Fruit fly (Drosophila melanogaster) whole organism, embryonic: Measurements from ENCODE around the gene Oatp33Eb.

Source experiments
- Atf3 ChIP-seq: fragments of 200-800 bp; sonication (Bioruptor generic); optimal IDR thresholded peaks from 3 replicates; lab custom pipeline; 2016; ENCODE audit warnings: missing biosample characterization, missing genetic modification characterization
- Awh ChIP-seq: fragments of 200-800 bp; sonication (Bioruptor generic); IDR thresholded peaks from 2 replicates; pipeline ENCODE4, ENCODE4 v1.3.6; 2022; ENCODE audit warnings: missing biosample characterization, missing genetic modification characterization
- B-H2 ChIP-seq: fragments of 200-800 bp; sonication (Bioruptor generic); optimal IDR thresholded peaks from 2 replicates; lab custom pipeline; 2018; ENCODE audit warnings: missing biosample characterization, mild to moderate bottlenecking, missing genetic modification characterization
- CG10462 ChIP-seq: fragments of 200-800 bp; sonication (Bioruptor generic); optimal IDR thresholded peaks from 2 replicates; lab custom pipeline; 2016; ENCODE audit warnings: missing biosample characterization, missing genetic modification characterization
- CG11398 ChIP-seq: fragments of 200-800 bp; sonication (Bioruptor generic); optimal IDR thresholded peaks from 2 replicates; lab custom pipeline; 2016; ENCODE audit warnings: missing biosample characterization, missing genetic modification characterization
- CG11696 ChIP-seq: fragments of 200-800 bp; sonication (Bioruptor generic); IDR thresholded peaks from 2 replicates; pipeline ENCODE4 v1.3.6; 2022; ENCODE audit warnings: missing biosample characterization, missing genetic modification characterization
- CG12391 ChIP-seq: fragments of 200-800 bp; sonication (Bioruptor generic); optimal IDR thresholded peaks from 3 replicates; lab custom pipeline; 2018; ENCODE audit warnings: missing biosample characterization, mild to moderate bottlenecking, missing genetic modification characterization, moderate library complexity
- CG13287 ChIP-seq: fragments of 200-800 bp; sonication (Bioruptor generic); IDR thresholded peaks from 2 replicates; pipeline ENCODE4 v1.3.6; 2022; ENCODE audit warnings: missing biosample characterization, missing genetic modification characterization; ENCODE audit not compliant: partially characterized antibody
- CG14667 ChIP-seq: fragments of 200-800 bp; sonication (Bioruptor generic); IDR thresholded peaks from 2 replicates; pipeline ENCODE4 v1.3.6; 2022; ENCODE audit warnings: missing biosample characterization, missing genetic modification characterization
- CG15011 ChIP-seq: fragments of 200-800 bp; sonication (Bioruptor generic); optimal IDR thresholded peaks from 3 replicates; lab custom pipeline; 2018; ENCODE audit warnings: missing biosample characterization, mild to moderate bottlenecking, missing genetic modification characterization
- CG15601 ChIP-seq: fragments of 200-800 bp; sonication (Bioruptor generic); optimal IDR thresholded peaks from 3 replicates; lab custom pipeline; 2019; ENCODE audit warnings: missing biosample characterization, mild to moderate bottlenecking, missing genetic modification characterization, moderate library complexity
- CG17186 ChIP-seq: fragments of 200-800 bp; sonication (Bioruptor generic); optimal IDR thresholded peaks from 3 replicates; lab custom pipeline; 2017; ENCODE audit warnings: missing biosample characterization, missing genetic modification reagents, missing genetic modification characterization
- CG17328 ChIP-seq: fragments of 200-800 bp; sonication (Bioruptor generic); IDR thresholded peaks from 2 replicates; pipeline ENCODE4 v1.3.6; 2022; ENCODE audit warnings: missing biosample characterization, missing genetic modification characterization
- CG18619 ChIP-seq: fragments of 200-800 bp; sonication (Bioruptor generic); optimal IDR thresholded peaks from 3 replicates; lab custom pipeline; 2017; ENCODE audit warnings: missing biosample characterization, mild to moderate bottlenecking, missing genetic modification characterization
- CG2202 ChIP-seq: fragments of 200-800 bp; sonication (Bioruptor generic); optimal IDR thresholded peaks from 2 replicates; lab custom pipeline; 2018; ENCODE audit warnings: missing biosample characterization, mild to moderate bottlenecking, missing genetic modification characterization
- CG2678 ChIP-seq: fragments of 200-800 bp; sonication (Bioruptor generic); optimal IDR thresholded peaks from 3 replicates; lab custom pipeline; 2019; ENCODE audit warnings: missing biosample characterization, mild to moderate bottlenecking, missing genetic modification characterization, moderate library complexity
- CG34376 ChIP-seq: fragments of 200-800 bp; sonication (Bioruptor generic); optimal IDR thresholded peaks from 2 replicates; lab custom pipeline; 2018; ENCODE audit warnings: missing biosample characterization, mild to moderate bottlenecking, missing genetic modification characterization
- CG6272 ChIP-seq: fragments of 200-800 bp; sonication (Bioruptor generic); IDR thresholded peaks from 2 replicates; pipeline ENCODE4 v1.3.6; 2022; ENCODE audit warnings: missing biosample characterization, missing genetic modification characterization
- CG6854 ChIP-seq: fragments of 200-800 bp; sonication (Bioruptor generic); optimal IDR thresholded peaks from 3 replicates; lab custom pipeline; 2017; ENCODE audit warnings: missing biosample characterization, mild to moderate bottlenecking, missing genetic modification characterization
- CG8089 ChIP-seq: fragments of 200-800 bp; sonication (Bioruptor generic); optimal IDR thresholded peaks from 3 replicates; lab custom pipeline; 2016; ENCODE audit warnings: missing biosample characterization, missing genetic modification characterization
- CG9876 ChIP-seq: fragments of 200-800 bp; sonication (Bioruptor generic); optimal IDR thresholded peaks from 2 replicates; lab custom pipeline; 2016; ENCODE audit warnings: missing biosample characterization, missing genetic modification characterization
- Dad ChIP-seq: fragments of 200-800 bp; sonication (Bioruptor generic); optimal IDR thresholded peaks from 3 replicates; lab custom pipeline; 2016; ENCODE audit warnings: missing biosample characterization, missing genetic modification characterization
- Dp ChIP-seq: fragments of 200-800 bp; sonication (Bioruptor generic); optimal IDR thresholded peaks from 2 replicates; lab custom pipeline; 2018; ENCODE audit warnings: missing biosample characterization, mild to moderate bottlenecking, missing genetic modification characterization, moderate library complexity
- Gsc ChIP-seq: fragments of 200-800 bp; sonication (Bioruptor generic); IDR thresholded peaks from 2 replicates; pipeline ENCODE4 v1.3.6; 2022; ENCODE audit warnings: missing biosample characterization, missing genetic modification characterization
- NC2α ChIP-seq: fragments of 200-800 bp; sonication (Bioruptor generic); optimal IDR thresholded peaks from 2 replicates; lab custom pipeline; 2016; ENCODE audit warnings: missing biosample characterization, missing genetic modification characterization
- Opbp ChIP-seq: fragments of 200-800 bp; sonication (Bioruptor generic); IDR thresholded peaks from 3 replicates; pipeline ENCODE4 v1.3.6; 2022; ENCODE audit warnings: missing biosample characterization, missing genetic modification characterization; ENCODE audit not compliant: partially characterized antibody
- PHDP ChIP-seq: fragments of 200-800 bp; sonication (Bioruptor generic); optimal IDR thresholded peaks from 3 replicates; lab custom pipeline; 2018; ENCODE audit warnings: missing biosample characterization, mild to moderate bottlenecking, missing genetic modification characterization, moderate library complexity
- Sox102F ChIP-seq: fragments of 200-800 bp; sonication (Bioruptor generic); optimal IDR thresholded peaks from 2 replicates; lab custom pipeline; 2018; ENCODE audit warnings: missing biosample characterization, mild to moderate bottlenecking, missing genetic modification characterization, moderate library complexity
- Sry-β ChIP-seq: fragments of 200-800 bp; sonication (Bioruptor generic); optimal IDR thresholded peaks from 2 replicates; lab custom pipeline; 2018; ENCODE audit warnings: missing biosample characterization, mild to moderate bottlenecking, missing genetic modification characterization, moderate library complexity
- abd-A ChIP-seq: fragments of 200-800 bp; sonication (Bioruptor generic); optimal IDR thresholded peaks from 3 replicates; lab custom pipeline; 2019; ENCODE audit warnings: missing biosample characterization, mild to moderate bottlenecking, missing genetic modification characterization, moderate library complexity
- az2 ChIP-seq: fragments of 200-800 bp; sonication (Bioruptor generic); optimal IDR thresholded peaks from 3 replicates; lab custom pipeline; 2016; ENCODE audit warnings: missing biosample characterization, missing genetic modification characterization
- br ChIP-seq: fragments of >200 bp; optimal IDR thresholded peaks from 2 replicates; lab custom pipeline; 2017
- da ChIP-seq: fragments of 200-800 bp; sonication (Bioruptor generic); optimal IDR thresholded peaks from 2 replicates; lab custom pipeline; 2016; ENCODE audit warnings: missing biosample characterization, missing genetic modification characterization
- danr ChIP-seq: fragments of 200-800 bp; sonication (Bioruptor generic); IDR thresholded peaks from 2 replicates; pipeline ENCODE4 v1.3.6; 2022; ENCODE audit warnings: missing biosample characterization, missing genetic modification characterization
- dm ChIP-seq: fragments of 200-800 bp; sonication (Bioruptor generic); optimal IDR thresholded peaks from 3 replicates; lab custom pipeline; 2016; ENCODE audit warnings: missing biosample characterization, missing genetic modification characterization
- emc ChIP-seq: fragments of 200-800 bp; sonication (Bioruptor generic); optimal IDR thresholded peaks from 2 replicates; lab custom pipeline; 2016; ENCODE audit warnings: missing biosample characterization, missing genetic modification characterization
- fd102C ChIP-seq: fragments of 200-800 bp; sonication (Bioruptor generic); optimal IDR thresholded peaks from 2 replicates; lab custom pipeline; 2018; ENCODE audit warnings: missing biosample characterization, mild to moderate bottlenecking, missing genetic modification characterization, moderate library complexity
- fd3F ChIP-seq: fragments of 200-800 bp; sonication (Bioruptor generic); optimal IDR thresholded peaks from 2 replicates; lab custom pipeline; 2018; ENCODE audit warnings: missing biosample characterization, mild to moderate bottlenecking, missing genetic modification characterization, moderate library complexity
- fru ChIP-seq: fragments of >200 bp; optimal IDR thresholded peaks from 2 replicates; lab custom pipeline; 2017
- fu2 ChIP-seq: fragments of 200-800 bp; sonication (Bioruptor generic); optimal IDR thresholded peaks from 2 replicates; lab custom pipeline; 2016; ENCODE audit warnings: missing biosample characterization, missing genetic modification characterization
- h ChIP-seq: fragments of >200 bp; optimal IDR thresholded peaks from 2 replicates; lab custom pipeline; 2017
- ind ChIP-seq: fragments of 200-800 bp; sonication (Bioruptor generic); optimal IDR thresholded peaks from 3 replicates; lab custom pipeline; 2016; ENCODE audit warnings: missing biosample characterization, missing genetic modification characterization
- kah ChIP-seq: fragments of 200-800 bp; sonication (Bioruptor generic); optimal IDR thresholded peaks from 2 replicates; lab custom pipeline; 2018; ENCODE audit warnings: missing biosample characterization, mild to moderate bottlenecking, missing genetic modification characterization
- knrl ChIP-seq: fragments of 200-800 bp; sonication (Bioruptor generic); IDR thresholded peaks from 3 replicates; pipeline ENCODE4 v1.3.6; 2022; ENCODE audit warnings: missing biosample characterization, missing genetic modification characterization; ENCODE audit not compliant: partially characterized antibody
- psq ChIP-seq: fragments of 200-800 bp; sonication (Bioruptor generic); optimal IDR thresholded peaks from 2 replicates; lab custom pipeline; 2017; ENCODE audit warnings: missing biosample characterization, missing genetic modification characterization
- sens-2 ChIP-seq: fragments of 200-800 bp; sonication (Bioruptor generic); IDR thresholded peaks from 2 replicates; pipeline ENCODE4 v1.3.6; 2022; ENCODE audit warnings: missing biosample characterization, missing genetic modification characterization
- sima ChIP-seq: fragments of 200-800 bp; sonication (Bioruptor generic); optimal IDR thresholded peaks from 2 replicates; lab custom pipeline; 2016; ENCODE audit warnings: missing biosample characterization, missing genetic modification characterization
- sna ChIP-seq: fragments of 200-800 bp; sonication (Bioruptor generic); IDR thresholded peaks from 2 replicates; pipeline ENCODE4 v1.3.6; 2022; ENCODE audit warnings: missing biosample characterization, missing genetic modification characterization; ENCODE audit not compliant: partially characterized antibody
- trem ChIP-seq: fragments of 200-800 bp; optimal IDR thresholded peaks from 3 replicates; lab custom pipeline; 2019; ENCODE audit warnings: missing biosample characterization, mild to moderate bottlenecking, missing genetic modification characterization, moderate library complexity
- vvl ChIP-seq: fragments of 200-800 bp; sonication (Bioruptor generic); IDR thresholded peaks from 2 replicates; pipeline ENCODE4 v1.3.6; 2022; ENCODE audit warnings: missing biosample characterization, missing genetic modification characterization
- zen ChIP-seq: fragments of 200-800 bp; sonication (Bioruptor generic); optimal IDR thresholded peaks from 3 replicates; lab custom pipeline; 2018; ENCODE audit warnings: missing biosample characterization, mild to moderate bottlenecking, missing genetic modification characterization, moderate library complexity

Gene Oatp33Eb

DNA sequence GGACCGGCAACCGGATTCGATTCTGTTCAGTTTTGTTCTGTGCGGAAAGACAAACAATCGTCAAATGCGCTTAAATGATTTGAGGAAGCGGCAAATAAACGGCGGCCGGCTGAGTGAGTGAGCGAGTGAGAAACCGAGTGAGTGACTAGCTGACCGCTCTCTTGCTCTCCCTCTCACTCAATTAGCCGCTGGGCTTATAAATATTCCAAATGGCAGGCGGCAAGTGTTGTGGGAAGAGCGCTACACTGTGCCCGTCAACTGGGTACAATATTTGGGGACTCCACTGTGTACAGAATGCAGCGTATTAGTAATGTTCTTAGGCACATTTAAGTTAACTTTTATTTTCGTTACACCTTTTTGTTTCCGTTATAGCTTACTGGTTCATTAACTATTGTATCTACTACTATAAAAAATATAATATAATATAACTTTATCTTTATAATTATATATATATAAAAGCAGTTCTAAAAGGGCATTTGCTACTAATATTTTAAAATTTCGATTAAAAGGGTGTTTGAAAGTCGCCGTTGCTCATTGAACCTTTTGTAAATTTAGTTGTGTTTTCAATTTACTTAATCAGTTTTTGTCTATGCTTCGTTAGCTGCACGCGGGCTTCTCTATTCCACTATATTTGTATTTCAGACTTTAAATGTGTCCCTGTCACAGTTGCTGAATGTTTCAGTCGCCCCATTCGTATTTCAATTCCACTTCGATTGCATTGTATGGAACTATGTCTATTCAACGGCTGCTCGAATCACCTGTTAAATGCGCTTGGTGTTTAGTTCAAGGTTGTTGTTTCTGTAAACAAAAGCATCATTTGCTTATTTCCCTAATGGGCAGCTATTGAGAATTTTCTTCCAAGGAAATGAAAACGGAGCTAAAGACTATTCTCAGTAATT is 26.2 kb upstream of the Oatp33Eb start (continued):
- TF ChIP-seq az2 (peak; percentile 14), fd102C (GFP tag; lab: Kevin White, UChicago) (no peak), CG8089 (GFP tag; lab: Kevin White, UChicago) (no peak), emc (GFP tag; lab: Kevin White, UChicago) (no peak), CG2202 (tag; lab: Kevin White, UChicago) (no peak), fru (lab: Kevin White, UChicago) (no peak), CG2678 (tag; lab: Kevin White, UChicago) (peak; percentile 35), da (GFP tag; lab: Kevin White, UChicago) (no peak), CG11696 (no peak), kah (GFP tag; lab: Kevin White, UChicago) (no peak), fd3F (GFP tag; lab: Kevin White, UChicago) (no peak), Opbp (0 out of 3 replicates have a peak, but pooled peaks have one; percentile 11), dm (GFP tag; lab: Kevin White, UChicago) (no peak), CG9876 (GFP tag; lab: Kevin White, UChicago) (no peak), CG17328 (GFP tag; lab: Robert Waterston, UW) (no peak), abd-A (no peak), CG10462 (GFP tag; lab: Kevin White, UChicago) (no peak), sens-2 (no peak), CG15011 (no peak), sima (no peak), CG12391 (peak; percentile 15), CG17186 (GFP tag; lab: Kevin White, UChicago) (no peak), CG11398 (GFP tag; lab: Kevin White, UChicago) (no peak), B-H2 (GFP tag; lab: Kevin White, UChicago) (no peak), h (lab: Kevin White, UChicago) (no peak), Atf3 (GFP tag; lab: Kevin White, UChicago) (no peak), fu2 (GFP tag; lab: Kevin White, UChicago) (no peak), psq (no peak), Sox102F (GFP tag; lab: Kevin White, UChicago) (peak; percentile 9), NC2α (GFP tag; lab: Kevin White, UChicago) (no peak), CG34376 (GFP tag; lab: Kevin White, UChicago) (no peak), CG6854 (GFP tag; lab: Kevin White, UChicago) (no peak), ind (GFP tag; lab: Kevin White, UChicago) (no peak), trem (tag; lab: Kevin White, UChicago) (no peak), sna (GFP tag; lab: Robert Waterston, UW) (no peak), CG14667 (GFP tag; lab: Robert Waterston, UW) (no peak), danr (GFP tag; lab: Robert Waterston, UW) (no peak), zen (no peak), Awh (GFP tag; lab: Robert Waterston, UW) (no peak), CG13287 (GFP tag; lab: Robert Waterston, UW) (peak; percentile 42), knrl (GFP tag; lab: Robert Waterston, UW) (0 out of 3 replicates have a peak, but pooled peaks have one; percentile 11), Gsc (GFP tag; lab: Robert Waterston, UW) (no peak), Dp (no peak), PHDP (tag; lab: Kevin White, UChicago) (no peak), Sry-β (GFP tag; lab: Kevin White, UChicago) (no peak), CG18619 (no peak), br (lab: Kevin White, UChicago) (no peak), CG6272 (GFP tag; lab: Robert Waterston, UW) (no peak), vvl (GFP tag; lab: Robert Waterston, UW) (peak; percentile 88), CG15601 (tag; lab: Kevin White, UChicago) (peak; percentile 97), Dad (no peak)
